Fruit fly (Drosophila melanogaster) whole organism, embryonic: ENCODE results near the gene CG33791.

ENCODE experiments used
- CG12769 ChIP-seq: fragments of 200-800 bp; sonication (Bioruptor generic); optimal IDR thresholded peaks from 2 replicates; lab custom pipeline; 2019; ENCODE audit warnings: missing biosample characterization, mild to moderate bottlenecking, missing genetic modification characterization, moderate library complexity
- CG13775 ChIP-seq: fragments of 200-800 bp; sonication (Bioruptor generic); optimal IDR thresholded peaks from 3 replicates; lab custom pipeline; 2017; ENCODE audit warnings: missing biosample characterization, mild to moderate bottlenecking, missing genetic modification characterization
- tll ChIP-seq, 2 experiments: fragments of 200-800 bp in 1 of 2; fragments of >200 bp in 1 of 2; sonication (Bioruptor generic) in 1 of 2; optimal IDR thresholded peaks; 2 replicates each; lab custom pipeline; 2017 to 2019; ENCODE audit warnings: missing biosample characterization in 2 of 2, missing genetic modification characterization in 2 of 2, mild to moderate bottlenecking in 1 of 2, moderate library complexity in 1 of 2

DNA sequence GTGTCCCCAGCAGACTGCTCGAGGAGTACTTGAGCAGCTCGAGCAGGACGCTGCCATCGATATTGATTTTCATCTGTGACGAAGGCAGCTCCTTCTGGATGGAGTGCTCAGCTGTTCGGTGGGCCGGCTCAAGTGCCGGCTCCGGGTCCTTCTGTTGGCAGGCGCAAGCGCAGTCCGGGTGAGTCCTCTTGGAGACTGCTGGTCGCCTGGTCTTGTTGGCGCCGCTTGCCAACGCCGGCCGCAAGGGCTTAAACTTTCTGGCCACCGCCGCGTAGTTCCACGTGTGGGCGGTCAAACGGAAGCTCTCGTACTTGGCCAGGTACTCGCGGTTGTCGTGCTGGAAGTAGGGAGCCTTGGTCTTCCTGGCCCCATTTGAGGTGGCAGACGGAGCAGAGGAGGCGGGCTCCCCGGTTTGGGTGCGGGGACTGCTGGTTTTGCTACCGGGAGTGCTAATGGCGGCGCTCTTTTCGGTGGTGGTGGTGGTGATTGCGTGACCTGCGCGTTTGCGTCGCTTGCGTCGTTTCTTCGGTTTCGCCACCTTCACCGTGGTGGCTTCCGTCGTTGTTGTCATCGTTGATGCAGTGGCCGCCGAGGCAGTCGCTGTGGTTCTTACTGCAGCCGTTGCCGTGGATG lies 59.1 kb downstream of the CG33791 start:
- no peak for TF ChIP-seq CG12769
- no peak for TF ChIP-seq CG13775 (GFP tag; lab: Kevin White, UChicago)
- no peak for TF ChIP-seq tll (GFP tag; optimal IDR thresholded peaks at IDR 0.05; lab: Kevin White, UChicago)
